Fruit fly (Drosophila melanogaster) whole organism, wandering third instar larva: Measurements from ENCODE around the gene CG2147.

Experiments
- Abd-B ChIP-seq: fragments of >200 bp; optimal IDR thresholded peaks from 2 replicates; lab custom pipeline; 2017; ENCODE audit warnings: missing biosample characterization, missing genetic modification characterization
- CG32264 ChIP-seq: fragments of 200-800 bp; sonication (Bioruptor generic); optimal IDR thresholded peaks from 2 replicates; lab custom pipeline; 2016; ENCODE audit warnings: missing biosample characterization, missing genetic modification characterization
- Dfd ChIP-seq: fragments of >200 bp; optimal IDR thresholded peaks from 2 replicates; lab custom pipeline; 2017; ENCODE audit warnings: missing biosample characterization, missing genetic modification characterization
- Hr78 ChIP-seq: fragments of >200 bp; optimal IDR thresholded peaks from 2 replicates; lab custom pipeline; 2017; ENCODE audit warnings: missing biosample characterization, missing genetic modification characterization
- br ChIP-seq: fragments of 200-800 bp; sonication (Bioruptor generic); optimal IDR thresholded peaks from 2 replicates; lab custom pipeline; 2016; ENCODE audit warnings: missing biosample characterization, missing genetic modification characterization
- ey ChIP-seq: fragments of 200-800 bp; sonication (Bioruptor generic); optimal IDR thresholded peaks from 2 replicates; lab custom pipeline; 2016; ENCODE audit warnings: missing biosample characterization, missing genetic modification characterization
- fru ChIP-seq: fragments of 200-800 bp; sonication (Bioruptor generic); optimal IDR thresholded peaks from 3 replicates; lab custom pipeline; 2016; ENCODE audit warnings: missing biosample characterization, mild to moderate bottlenecking, missing genetic modification characterization
- h ChIP-seq: fragments of 200-800 bp; sonication (Bioruptor generic); optimal IDR thresholded peaks from 3 replicates; lab custom pipeline; 2016; ENCODE audit warnings: missing biosample characterization, mild to moderate bottlenecking, missing genetic modification characterization
- lola ChIP-seq: fragments of >200 bp; optimal IDR thresholded peaks from 2 replicates; lab custom pipeline; 2017; ENCODE audit warnings: missing biosample characterization, missing genetic modification characterization
- pan ChIP-seq: fragments of >200 bp; optimal IDR thresholded peaks from 2 replicates; lab custom pipeline; 2017
- psq ChIP-seq: fragments of 200-800 bp; sonication (Bioruptor generic); optimal IDR thresholded peaks from 3 replicates; lab custom pipeline; 2017; ENCODE audit warnings: missing biosample characterization, mild to moderate bottlenecking, missing genetic modification characterization, moderate library complexity
- rgr ChIP-seq: fragments of 200-800 bp; sonication (Bioruptor generic); optimal IDR thresholded peaks from 3 replicates; lab custom pipeline; 2016; ENCODE audit warnings: missing biosample characterization, mild to moderate bottlenecking, missing genetic modification characterization

DNA sequence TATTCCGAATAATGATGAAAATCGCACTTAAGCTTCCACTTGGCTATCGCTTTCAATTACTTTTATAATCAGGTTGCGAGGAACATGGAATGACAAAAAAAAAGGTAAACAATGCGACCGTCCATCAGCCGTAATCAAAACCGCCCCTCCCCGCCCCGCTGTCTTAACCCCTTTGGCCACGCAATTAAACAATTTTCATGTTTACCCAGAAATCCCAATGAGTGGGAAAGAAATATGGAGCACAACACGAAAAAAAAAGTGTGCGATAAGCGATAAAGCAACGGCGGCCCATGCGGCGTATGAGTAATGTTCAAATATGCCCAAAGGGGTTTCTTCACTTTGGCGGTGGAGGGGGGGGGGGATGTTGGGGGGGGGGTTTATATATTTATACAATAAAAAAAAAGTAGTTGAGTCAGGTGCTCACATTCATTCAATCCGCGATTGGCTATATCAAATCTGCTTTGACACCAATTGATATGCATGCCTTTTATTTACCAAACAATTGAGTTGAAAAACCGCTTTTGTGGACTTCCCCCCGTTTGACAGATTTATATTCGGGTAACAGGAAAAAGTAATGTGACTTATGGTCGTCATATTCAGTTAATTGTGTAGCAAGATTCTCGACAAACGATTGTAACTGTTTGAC is 41.4 kb upstream of the CG2147 start:
- TF ChIP-seq fru (GFP tag; lab: Kevin White, UChicago) (no peak), br (GFP tag; lab: Kevin White, UChicago) (no peak), CG32264 (no peak), Hr78 (no peak), Abd-B (GFP tag; lab: Kevin White, UChicago) (no peak), h (peak; percentile 19), psq (GFP tag; lab: Kevin White, UChicago) (peak; percentile 3), lola (GFP tag; lab: Kevin White, UChicago) (no peak), pan (lab: Kevin White, UChicago) (no peak), ey (GFP tag; lab: Kevin White, UChicago) (no peak), rgr (GFP tag; lab: Kevin White, UChicago) (no peak), Dfd (GFP tag; lab: Kevin White, UChicago) (no peak)
